Worm (Caenorhabditis elegans): ENCODE results near the gene C44H9.4.

C44H9.4 gene

DNA sequence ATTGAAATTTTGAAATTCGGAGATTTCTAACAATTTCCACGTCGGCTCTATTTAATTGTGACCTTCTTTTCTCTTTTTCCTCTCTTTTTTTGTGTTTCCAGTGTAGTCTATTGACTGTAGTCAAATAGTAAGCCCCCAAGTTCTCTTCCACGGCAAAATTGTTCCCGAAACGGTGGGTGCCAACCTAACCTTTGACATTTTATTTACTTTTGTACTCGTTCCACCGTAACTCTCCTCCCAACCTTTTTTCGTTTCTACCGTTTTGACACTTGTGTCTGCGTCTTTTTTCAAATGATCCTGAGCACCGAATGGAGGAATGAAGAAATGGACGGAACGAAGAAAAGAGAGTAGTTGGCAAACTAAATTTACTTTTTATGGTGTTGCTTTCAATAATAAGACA is 35.3 kb downstream of the C44H9.4 start:
- TF ChIP-seq pax-1 (tag; optimal IDR thresholded peaks at IDR 0.05) = no peak
- TF ChIP-seq pha-2 (tag; optimal IDR thresholded peaks at IDR 0.05) = no peak
- no peak for TF ChIP-seq hlh-15 (tag; optimal IDR thresholded peaks at IDR 0.05)
- no peak for TF ChIP-seq lim-6 (tag; optimal IDR thresholded peaks at IDR 0.05)

DNA sequence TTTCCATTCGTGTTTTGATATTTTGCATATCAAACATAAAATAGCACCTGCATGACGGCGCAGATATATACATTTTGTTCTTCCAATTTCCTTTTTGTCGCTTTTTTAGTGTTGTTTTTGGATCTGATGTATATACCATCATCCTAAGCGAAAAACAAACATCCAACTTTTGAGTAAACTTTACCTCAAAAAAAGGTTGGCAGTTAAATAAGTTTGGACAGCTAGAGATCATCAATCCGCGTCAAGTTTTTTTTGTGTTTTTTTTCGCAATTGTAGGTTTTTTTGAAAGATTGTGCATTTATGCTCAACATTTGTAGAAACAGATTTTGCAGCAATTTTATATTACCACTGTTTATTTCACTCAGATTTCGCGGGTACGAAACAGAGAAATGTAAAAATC is 36.3 kb downstream of the C44H9.4 start, which contains the start of gene bus-19:
Gene bus-19 (plus strand): TSS at position 301 of the 400 bp plus-strand sequence.
- TF ChIP-seq ttx-3 (tag; optimal IDR thresholded peaks at IDR 0.05) (no peak), sox-2 (GFP tag; IDR thresholded peaks at IDR 0.05) (no peak), ztf-16 (tag; optimal IDR thresholded peaks at IDR 0.05) (no peak)

DNA sequence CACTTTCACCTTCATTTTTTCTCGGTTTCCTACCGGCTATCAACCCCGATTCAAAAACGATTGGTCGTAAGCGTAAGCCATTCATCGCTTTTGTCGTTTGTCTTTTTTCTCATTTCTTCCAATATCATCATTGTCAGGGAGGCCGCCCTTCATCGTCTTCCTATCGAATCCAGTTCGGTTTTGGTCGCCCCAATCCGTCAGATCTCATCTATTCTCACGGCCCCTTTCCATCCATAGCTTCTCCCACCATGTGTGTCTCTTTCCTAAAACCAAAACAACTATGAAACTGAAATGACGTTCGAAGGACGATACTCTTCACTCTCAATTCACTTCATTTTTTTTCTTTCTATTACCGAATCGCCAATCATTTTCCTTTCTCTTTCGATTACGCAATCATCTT is 40.4 kb downstream of the C44H9.4 start:
- TF ChIP-seq nhr-11 (tag; optimal IDR thresholded peaks at IDR 0.05) = no peak
- no peak for TF ChIP-seq fkh-10 (GFP tag; optimal IDR thresholded peaks at IDR 0.05)
- TF ChIP-seq ceh-45 (GFP tag; IDR thresholded peaks at IDR 0.05) = no peak
- no peak for TF ChIP-seq rnt-1 (tag; optimal IDR thresholded peaks at IDR 0.05)

DNA sequence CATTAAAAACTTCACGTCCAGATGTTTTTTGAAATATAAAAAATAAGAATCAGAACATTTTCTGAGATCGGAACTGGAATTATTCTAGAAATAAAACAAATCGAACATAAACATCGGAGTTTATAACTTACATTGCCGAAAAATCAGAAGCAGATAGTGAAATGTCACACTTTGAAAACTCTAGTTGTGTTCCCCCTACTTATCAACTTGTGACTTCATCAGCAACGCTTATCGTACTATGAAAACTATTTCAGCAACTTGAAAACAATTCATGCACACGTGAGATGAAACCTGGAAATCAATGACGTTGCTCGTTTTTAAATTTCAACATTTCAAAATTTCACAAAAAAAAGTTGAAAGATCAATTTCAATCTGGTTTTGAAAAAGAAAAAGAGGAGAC is 41.2 kb downstream of the C44H9.4 start:
- TF ChIP-seq hlh-15 (tag; optimal IDR thresholded peaks at IDR 0.05) (no peak), hlh-8 (tag; optimal IDR thresholded peaks at IDR 0.05) (no peak), unc-3 (GFP tag; conservative IDR thresholded peaks at IDR 0.05) (no peak), unc-3 (tag; optimal IDR thresholded peaks at IDR 0.05) (no peak), ref-2 (tag; optimal IDR thresholded peaks at IDR 0.05) (no peak), K02D7.2 (tag; optimal IDR thresholded peaks at IDR 0.05) (no peak), ceh-34 (tag; optimal IDR thresholded peaks at IDR 0.05) (no peak), ceh-31 (tag; optimal IDR thresholded peaks at IDR 0.05) (no peak), C38D4.7 (GFP tag; optimal IDR thresholded peaks at IDR 0.05) (no peak), hlh-30 (tag; optimal IDR thresholded peaks at IDR 0.05; ENCODE audit: insufficient read depth) (no peak), ceh-19 (GFP tag; optimal IDR thresholded peaks at IDR 0.05) (no peak), hlh-13 (GFP tag; optimal IDR thresholded peaks at IDR 0.05) (no peak), sox-2 (GFP tag; IDR thresholded peaks at IDR 0.05) (no peak), lin-11 (tag; optimal IDR thresholded peaks at IDR 0.05) (no peak)

DNA sequence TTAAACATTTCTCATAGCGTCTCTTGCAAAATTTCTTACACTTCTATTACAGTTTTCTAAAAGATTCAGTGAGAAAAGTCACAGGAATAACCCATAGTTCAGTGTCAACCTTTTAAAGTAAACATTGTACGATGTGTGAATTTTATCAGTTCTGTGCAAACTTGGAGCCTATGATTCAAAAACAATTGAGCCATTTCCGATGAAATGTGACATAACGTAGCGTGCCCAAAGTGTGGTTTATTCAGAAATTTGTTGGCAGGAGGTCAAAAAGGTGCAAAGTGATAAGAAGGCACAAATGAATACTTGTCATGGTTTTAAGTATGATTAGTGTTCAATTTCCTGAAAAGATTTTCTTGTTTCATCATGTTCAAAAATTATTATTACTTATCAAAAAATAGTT is 42.1 kb downstream of the C44H9.4 start:
- TF ChIP-seq pha-2 (tag; optimal IDR thresholded peaks at IDR 0.05) = no peak
- TF ChIP-seq fkh-6 (tag; optimal IDR thresholded peaks at IDR 0.05) = no peak
- no peak for TF ChIP-seq dve-1 (tag; optimal IDR thresholded peaks at IDR 0.05)
- no peak for TF ChIP-seq pros-1 (tag; optimal IDR thresholded peaks at IDR 0.05)
- no peak for TF ChIP-seq sox-4 (tag; optimal IDR thresholded peaks at IDR 0.05)
- no peak for TF ChIP-seq tbx-7 (tag; optimal IDR thresholded peaks at IDR 0.05)
- TF ChIP-seq ahr-1 (tag; optimal IDR thresholded peaks at IDR 0.05) = no peak
- no peak for TF ChIP-seq unc-86 (tag; optimal IDR thresholded peaks at IDR 0.05)
- TF ChIP-seq ttx-3 (tag; optimal IDR thresholded peaks at IDR 0.05) = no peak
- no peak for TF ChIP-seq hlh-8 (tag; optimal IDR thresholded peaks at IDR 0.05)
- TF ChIP-seq K09A11.1 (tag; optimal IDR thresholded peaks at IDR 0.05; ENCODE audit: insufficient read depth) = no peak
- no peak for TF ChIP-seq ceh-34 (tag; optimal IDR thresholded peaks at IDR 0.05)

DNA sequence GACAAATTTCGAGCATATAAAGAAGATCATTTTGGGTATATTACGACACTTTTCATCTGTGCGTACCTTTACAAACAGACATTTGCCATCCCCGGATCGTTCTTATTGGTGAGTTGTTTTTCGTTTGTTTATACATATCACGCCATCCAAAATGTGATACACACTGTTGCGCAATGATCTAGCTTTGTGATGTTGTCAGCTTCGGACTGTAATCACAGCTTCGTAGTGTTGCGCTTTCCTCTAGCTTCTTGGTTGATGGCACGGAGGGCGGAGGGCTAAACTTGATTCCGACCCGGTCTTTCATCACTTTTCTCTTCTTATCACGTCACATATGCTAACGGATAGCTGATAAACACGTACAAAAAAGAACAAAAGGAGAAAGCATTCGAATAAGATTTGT is 43.9 kb downstream of the C44H9.4 start:
- TF ChIP-seq odd-2 (tag; optimal IDR thresholded peaks at IDR 0.05) (no peak), nhr-11 (tag; optimal IDR thresholded peaks at IDR 0.05) (no peak), pros-1 (tag; optimal IDR thresholded peaks at IDR 0.05) (no peak), K02D7.2 (tag; optimal IDR thresholded peaks at IDR 0.05) (no peak), ceh-6 (GFP tag; optimal IDR thresholded peaks at IDR 0.05) (no peak), unc-42 (tag; optimal IDR thresholded peaks at IDR 0.05) (no peak), hlh-8 (tag; optimal IDR thresholded peaks at IDR 0.05) (no peak)
